Fruit fly (Drosophila melanogaster): ENCODE data around the gene Nlp.

Nlp gene

dm6 chr3R:30022452-30023028 lies 18.0 kb downstream of the Nlp start, which contains the start of the genes RpS28a and Axn (continued):
- TF ChIP-seq sd (tag; optimal IDR thresholded peaks at IDR 0.05) (no peak), CG3407 (GFP tag; optimal IDR thresholded peaks at IDR 0.05) (no peak), CG5953 (GFP tag; IDR thresholded peaks at IDR 0.05) (no peak), CG11695 (GFP tag; IDR thresholded peaks at IDR 0.05) (no peak), prd (optimal IDR thresholded peaks at IDR 0.05) (no peak), prd (GFP tag; IDR thresholded peaks at IDR 0.05) (0 out of 3 replicates have a peak, but pooled peaks have one; percentile 28), ase (GFP tag; IDR thresholded peaks at IDR 0.05) (no peak), C15 (GFP tag; IDR thresholded peaks at IDR 0.05) (no peak), pb (GFP tag; optimal IDR thresholded peaks at IDR 0.05) (no peak), sima (GFP tag; optimal IDR thresholded peaks at IDR 0.05) (no peak), CG3726 (GFP tag; IDR thresholded peaks at IDR 0.05) (no peak), zfh1 (GFP tag; IDR thresholded peaks at IDR 0.05) (no peak), CG8281 (tag; optimal IDR thresholded peaks at IDR 0.05) (no peak), CG17802 (tag; optimal IDR thresholded peaks at IDR 0.05) (no peak), CG8359 (GFP tag; optimal IDR thresholded peaks at IDR 0.05; ENCODE audit: borderline replicate concordance) (no peak), CG17912 (GFP tag; optimal IDR thresholded peaks at IDR 0.05) (peak; percentile 32), ken (GFP tag; IDR thresholded peaks at IDR 0.05) (0 out of 3 replicates have a peak, but pooled peaks have one; percentile 41), CG16779 (GFP tag; IDR thresholded peaks at IDR 0.05) (no peak), Nf-YB (GFP tag; optimal IDR thresholded peaks at IDR 0.05) (no peak), CG14441 (GFP tag; IDR thresholded peaks at IDR 0.05) (no peak), CG1792 (GFP tag; optimal IDR thresholded peaks at IDR 0.05) (no peak), CG7556 (GFP tag; optimal IDR thresholded peaks at IDR 0.05) (no peak), Ada2b (GFP tag; IDR thresholded peaks at IDR 0.05) (no peak), h (optimal IDR thresholded peaks at IDR 0.05) (no peak), Camta (GFP tag; optimal IDR thresholded peaks at IDR 0.05) (no peak), Elba2 (GFP tag; optimal IDR thresholded peaks at IDR 0.05) (no peak), Dip3 (GFP tag; optimal IDR thresholded peaks at IDR 0.05) (no peak), Gug (GFP tag; IDR thresholded peaks at IDR 0.05) (no peak), CG17612 (GFP tag; IDR thresholded peaks at IDR 0.05) (no peak), MBD-R2 (GFP tag; IDR thresholded peaks at IDR 0.05) (peak; percentile 85), stc (GFP tag; IDR thresholded peaks at IDR 0.05) (no peak), bbx (GFP tag; IDR thresholded peaks at IDR 0.05; ENCODE audit: partially characterized antibody) (peak; percentile 66), YL-1 (GFP tag; optimal IDR thresholded peaks at IDR 0.05) (peak; percentile 58), run (tag; optimal IDR thresholded peaks at IDR 0.05) (no peak), fd64A (GFP tag; optimal IDR thresholded peaks at IDR 0.05) (no peak), Hand (GFP tag; optimal IDR thresholded peaks at IDR 0.05) (no peak), zfh2 (GFP tag; optimal IDR thresholded peaks at IDR 0.05) (no peak), CG10462 (GFP tag; optimal IDR thresholded peaks at IDR 0.05) (no peak), CG2712 (tag; optimal IDR thresholded peaks at IDR 0.05) (peak; percentile 44), CG9609 (GFP tag; optimal IDR thresholded peaks at IDR 0.05) (peak; percentile 49), tio (GFP tag; optimal IDR thresholded peaks at IDR 0.05) (no peak), peb (GFP tag; IDR thresholded peaks at IDR 0.05) (no peak), CG3995 (GFP tag; optimal IDR thresholded peaks at IDR 0.05) (no peak), gce (GFP tag; IDR thresholded peaks at IDR 0.05) (no peak), pfk (GFP tag; optimal IDR thresholded peaks at IDR 0.05) (no peak), Doc3 (GFP tag; IDR thresholded peaks at IDR 0.05; ENCODE audit: partially characterized antibody) (no peak), CG15696 (tag; optimal IDR thresholded peaks at IDR 0.05) (no peak), CG14710 (tag; optimal IDR thresholded peaks at IDR 0.05) (peak; percentile 41), CG13287 (GFP tag; IDR thresholded peaks at IDR 0.05; ENCODE audit: partially characterized antibody) (peak; percentile 57), BEAF-32 (GFP tag; optimal IDR thresholded peaks at IDR 0.05) (no peak), dmrt99B (tag; optimal IDR thresholded peaks at IDR 0.05) (no peak), salm (tag; optimal IDR thresholded peaks at IDR 0.05) (no peak)

Measured in whole organism, embryonic.